Worm (Caenorhabditis elegans): ENCODE measurements around the gene W04E12.7.
"Not testable (repeated sequence)": the region's sequence is repeated elsewhere in the genome, so short reads cannot be mapped to it uniquely, and the experiment has no call there.

The W04E12.7 gene

ce11 chrV:19719253-19719652, 18.1 kb downstream of the W04E12.7 start, which contains the start of gene Y116F11A.6:
Gene Y116F11A.6, plus strand, starts transcription at chrV:19719553.
- TF ChIP-seq tbp1 (GFP tag; optimal IDR thresholded peaks at IDR 0.05), result no peak
- no peak for TF ChIP-seq F37B4.10 (GFP tag; IDR thresholded peaks at IDR 0.05)
- no peak for TF ChIP-seq hlh-26 (GFP tag; conservative IDR thresholded peaks at IDR 0.05)
- TF ChIP-seq nhr-179 (tag; optimal IDR thresholded peaks at IDR 0.05), result no peak
- TF ChIP-seq egl-44 (GFP tag; IDR thresholded peaks at IDR 0.05), result no peak

ce11 chrV:19718660-19719059, 18.7 kb downstream of the W04E12.7 start:
- TF ChIP-seq C06A6.2 (GFP tag; conservative IDR thresholded peaks at IDR 0.05) (no peak), attf-3 (GFP tag; conservative IDR thresholded peaks at IDR 0.05) (no peak), snpc-1.3 (tag; optimal IDR thresholded peaks at IDR 0.05; ENCODE audit: insufficient read depth) (no peak), pha-4 (tag; optimal IDR thresholded peaks at IDR 0.05) (no peak), ztf-26 (tag; optimal IDR thresholded peaks at IDR 0.05) (no peak), bed-1 (GFP tag; IDR thresholded peaks at IDR 0.05) (no peak)

- TF ChIP-seq ZK185.1 (tag; optimal IDR thresholded peaks at IDR 0.05; ENCODE audit: poor library complexity, severe bottlenecking), result no peak
- TF ChIP-seq nhr-80 (tag; optimal IDR thresholded peaks at IDR 0.05), result peak; percentile 23
- TF ChIP-seq let-526 (GFP tag; IDR thresholded peaks at IDR 0.05), result no peak
Observed at ce11 chrV:19717933-19718332, 19.4 kb downstream of the W04E12.7 start.

ce11 chrV:19715847-19716246, 21.5 kb downstream of the W04E12.7 start, which contains the start of gene Y43F8C.17:
Gene Y43F8C.17, plus strand, starts transcription at chrV:19716147.
- no peak for TF ChIP-seq F10E7.11 (tag; optimal IDR thresholded peaks at IDR 0.05)
- 0 out of 2 replicates have a peak, but pooled peaks have one; percentile 43 for TF ChIP-seq cebp-2 (GFP tag; IDR thresholded peaks at IDR 0.05)
- no peak for TF ChIP-seq hrde-1 (tag; optimal IDR thresholded peaks at IDR 0.05; ENCODE audit: borderline replicate concordance)
- TF ChIP-seq dpff-1 (tag; optimal IDR thresholded peaks at IDR 0.05), result no peak
- no peak for TF ChIP-seq him-1 (tag; optimal IDR thresholded peaks at IDR 0.05)
- no peak for TF ChIP-seq mel-28 (tag; optimal IDR thresholded peaks at IDR 0.05; ENCODE audit: borderline replicate concordance)

ce11 chrV:19715419-19715818, 21.9 kb downstream of the W04E12.7 start, which contains the start of gene Y43F8C.16:
Gene Y43F8C.16, minus strand, starts transcription at chrV:19715519.
- TF ChIP-seq fkh-3 (tag; optimal IDR thresholded peaks at IDR 0.05) (no peak), F57A8.1 (GFP tag; optimal IDR thresholded peaks at IDR 0.05) (no peak), nhr-90 (tag; optimal IDR thresholded peaks at IDR 0.05) (no peak), him-1 (tag; optimal IDR thresholded peaks at IDR 0.05) (no peak)

ce11 chrV:19711646-19712045, 25.7 kb downstream of the W04E12.7 start, which contains the start of gene Y43F8C.23:
Gene Y43F8C.23, minus strand, starts transcription at chrV:19711746.
- TF ChIP-seq sea-2 (GFP tag; IDR thresholded peaks at IDR 0.05); let-607 (tag; optimal IDR thresholded peaks at IDR 0.05); madf-10 (tag; optimal IDR thresholded peaks at IDR 0.05): not testable (repeated sequence)

ce11 chrV:19710514-19710913, 26.8 kb downstream of the W04E12.7 start, which contains the start of gene Y43F8C.15:
Gene Y43F8C.15, minus strand, starts transcription at chrV:19710614.
- not testable (repeated sequence) for TF ChIP-seq ztf-18, nhr-179, madf-10 (tag; optimal IDR thresholded peaks at IDR 0.05)
